Worm (Caenorhabditis elegans) whole organism, mixed stage, embryonic: Measurements from ENCODE around the gene ttr-9.

Source experiments
- bed-3 ChIP-seq: fragments of 200-800 bp; sonication (Bioruptor generic); optimal IDR thresholded peaks from 3 replicates; lab custom pipeline; 2018; ENCODE audit warnings: mild to moderate bottlenecking, missing genetic modification characterization, moderate library complexity, missing compliant biosample characterization
- elt-3 ChIP-seq: fragments of 150-350 bp; optimal IDR thresholded peaks from 2 replicates; lab custom pipeline; 2014; ENCODE audit warnings: missing biosample characterization, missing genetic modification characterization
- lin-13 ChIP-seq: fragments of 150-350 bp; optimal IDR thresholded peaks from 2 replicates; lab custom pipeline; 2014; ENCODE audit warnings: missing biosample characterization, missing genetic modification characterization
- pha-4 ChIP-seq: fragments of 150-350 bp; optimal IDR thresholded peaks from 2 replicates; lab custom pipeline; 2018; ENCODE audit warnings: missing biosample characterization, missing genetic modification reagents, missing genetic modification characterization
- snpc-4 ChIP-seq: fragments of 150-350 bp; optimal IDR thresholded peaks from 2 replicates; lab custom pipeline; 2014; ENCODE audit warnings: missing biosample characterization, missing genetic modification characterization
- unc-62 ChIP-seq: fragments of 150-350 bp; optimal IDR thresholded peaks from 2 replicates; lab custom pipeline; 2014; ENCODE audit warnings: missing biosample characterization, missing genetic modification reagents, missing genetic modification characterization

DNA sequence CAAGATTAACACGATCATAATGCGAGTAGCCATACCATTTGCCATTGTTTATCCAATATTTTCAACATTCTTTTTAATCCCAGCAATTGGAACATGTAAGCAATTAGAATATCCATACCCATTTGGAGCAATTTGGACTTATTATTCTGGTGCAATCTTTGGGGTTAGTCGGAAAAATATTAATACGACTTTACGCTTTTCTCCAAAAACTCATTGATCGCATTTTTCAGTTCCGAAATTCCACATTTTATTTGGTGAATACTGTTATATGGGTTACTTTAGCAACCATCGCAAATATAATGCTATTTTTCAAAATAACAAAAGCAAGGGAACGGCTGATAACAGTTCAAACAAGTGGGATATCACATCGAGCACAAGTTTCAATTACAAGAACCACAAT lies 19.4 kb downstream of the ttr-9 start:
- no peak for TF ChIP-seq lin-13 (tag; lab: Kevin White, UChicago)
- TF ChIP-seq pha-4 (tag; lab: Kevin White, UChicago) = no peak
- no peak for TF ChIP-seq bed-3 (GFP tag; lab: Kevin White, UChicago)
- TF ChIP-seq snpc-4 (tag; lab: Kevin White, UChicago) = no peak
- TF ChIP-seq unc-62 (GFP tag; lab: Kevin White, UChicago) = no peak
- TF ChIP-seq elt-3 = no peak
